Fruit fly (Drosophila melanogaster): ENCODE data around the gene Septin4.

- TF ChIP-seq CG13204 (GFP tag; optimal IDR thresholded peaks at IDR 0.05) (no peak), D1 (tag; optimal IDR thresholded peaks at IDR 0.05) (no peak), CG14655 (GFP tag; optimal IDR thresholded peaks at IDR 0.05) (no peak), CG8159 (tag; optimal IDR thresholded peaks at IDR 0.05) (no peak), CG34367 (tag; optimal IDR thresholded peaks at IDR 0.05) (no peak), CG32121 (GFP tag; IDR thresholded peaks at IDR 0.05) (no peak), CG15710 (tag; optimal IDR thresholded peaks at IDR 0.05) (no peak), CG10348 (GFP tag; IDR thresholded peaks at IDR 0.05) (no peak), rn (GFP tag; IDR thresholded peaks at IDR 0.05) (no peak), gl (tag; optimal IDR thresholded peaks at IDR 0.05) (no peak), Ets98B (GFP tag; IDR thresholded peaks at IDR 0.05) (no peak), Pif1A (GFP tag; optimal IDR thresholded peaks at IDR 0.05) (no peak), Snoo (tag; optimal IDR thresholded peaks at IDR 0.05) (no peak), EcR (GFP tag; optimal IDR thresholded peaks at IDR 0.05) (no peak)
These were observed 5.6 kb downstream of the Septin4 start for dm6 chrX:16689339-16689738.

Data from whole organism, pupa.